Worm (Caenorhabditis elegans) whole organism, young adult: ENCODE data around the gene him-6.

Experiments
- B0019.2 ChIP-seq: fragments of 200-800 bp; sonication (Bioruptor generic); conservative IDR thresholded peaks from 2 replicates; pipeline ENCODE4 v1.3.6; 2022; ENCODE audit warnings: missing genetic modification reagents, missing genetic modification characterization, missing compliant biosample characterization
- B0336.3 ChIP-seq: fragments of 200-800 bp; sonication (Bioruptor generic); IDR thresholded peaks from 2 replicates; pipeline ENCODE4 v1.3.6; 2022; ENCODE audit warnings: missing genetic modification characterization, missing compliant biosample characterization
- C17E4.6 ChIP-seq: fragments of 200-800 bp; sonication (Bioruptor generic); IDR thresholded peaks from 2 replicates; pipeline ENCODE4 v1.3.6; 2022; ENCODE audit warnings: missing genetic modification reagents, missing genetic modification characterization, missing compliant biosample characterization
- D2030.7 ChIP-seq: fragments of 200-800 bp; sonication (Bioruptor generic); IDR thresholded peaks from 2 replicates; pipeline ENCODE4 v1.3.6; 2022; ENCODE audit warnings: missing genetic modification reagents, missing genetic modification characterization, missing compliant biosample characterization
- F22D6.2 ChIP-seq: sonication (generic microtip); optimal IDR thresholded peaks from 2 replicates; lab custom pipeline; 2016; ENCODE audit warnings: mild to moderate bottlenecking, missing genetic modification characterization, missing compliant biosample characterization
- F23B12.7 ChIP-seq: sonication (generic microtip); optimal IDR thresholded peaks from 2 replicates; lab custom pipeline; 2017; ENCODE audit warnings: missing genetic modification characterization, mild to moderate bottlenecking, missing compliant biosample characterization, antibody characterized with exemption, moderate library complexity; ENCODE audit not compliant: insufficient read depth
- F37B4.10 ChIP-seq: fragments of 200-800 bp; sonication (Bioruptor generic); IDR thresholded peaks from 2 replicates; pipeline ENCODE4 v1.3.6; 2022; ENCODE audit warnings: missing genetic modification characterization, missing compliant biosample characterization
- F49E8.2 ChIP-seq: sonication (generic microtip); optimal IDR thresholded peaks from 3 replicates; lab custom pipeline; 2017; ENCODE audit warnings: missing genetic modification characterization, mild to moderate bottlenecking, missing compliant biosample characterization, antibody characterized with exemption, moderate library complexity; ENCODE audit not compliant: insufficient read depth
- F52B5.7 ChIP-seq: sonication (generic microtip); optimal IDR thresholded peaks from 2 replicates; lab custom pipeline; 2016; ENCODE audit warnings: mild to moderate bottlenecking, missing genetic modification characterization, missing compliant biosample characterization
- F55B11.4 ChIP-seq: sonication (generic microtip); optimal IDR thresholded peaks from 2 replicates; lab custom pipeline; 2016; ENCODE audit warnings: missing compliant biosample characterization, missing genetic modification characterization, borderline replicate concordance; ENCODE audit not compliant: insufficient read depth
- F57A8.1 ChIP-seq: fragments of 200-800 bp; sonication (Bioruptor generic); optimal IDR thresholded peaks from 2 replicates; lab custom pipeline; 2018; ENCODE audit warnings: mild to moderate bottlenecking, missing genetic modification characterization, moderate library complexity, missing compliant biosample characterization
- F57C9.4 ChIP-seq: sonication (generic microtip); optimal IDR thresholded peaks from 2 replicates; lab custom pipeline; 2017; ENCODE audit warnings: mild to moderate bottlenecking, missing genetic modification characterization, missing compliant biosample characterization
- K11D2.4 ChIP-seq: fragments of 200-800 bp; sonication (Bioruptor generic); IDR thresholded peaks from 2 replicates; pipeline ENCODE4 v1.3.6; 2022; ENCODE audit warnings: missing genetic modification reagents, missing genetic modification characterization, missing compliant biosample characterization
- K12H6.12 ChIP-seq: fragments of 200-800 bp; sonication (Bioruptor generic); optimal IDR thresholded peaks from 2 replicates; lab custom pipeline; 2018; ENCODE audit warnings: mild to moderate bottlenecking, missing genetic modification characterization, missing compliant biosample characterization
- T07F8.4 ChIP-seq: sonication (generic microtip); optimal IDR thresholded peaks from 2 replicates; lab custom pipeline; 2016; ENCODE audit warnings: mild to moderate bottlenecking, missing genetic modification characterization, moderate library complexity, missing compliant biosample characterization
- Y53F4B.3 ChIP-seq: fragments of 200-800 bp; sonication (Bioruptor generic); IDR thresholded peaks from 2 replicates; pipeline ENCODE4 v1.3.6; 2022; ENCODE audit warnings: missing genetic modification reagents, missing genetic modification characterization, missing compliant biosample characterization
- Y56A3A.18 ChIP-seq: fragments of 200-800 bp; sonication (Bioruptor generic); IDR thresholded peaks from 2 replicates; pipeline ENCODE4 v1.3.6; 2022; ENCODE audit warnings: missing genetic modification reagents, missing genetic modification characterization, missing compliant biosample characterization
- athp-1 ChIP-seq: sonication (generic microtip); optimal IDR thresholded peaks from 2 replicates; lab custom pipeline; 2017; ENCODE audit warnings: mild to moderate bottlenecking, missing genetic modification characterization, missing compliant biosample characterization
- attf-3 ChIP-seq: fragments of 200-800 bp; sonication (Bioruptor generic); conservative IDR thresholded peaks from 2 replicates; pipeline ENCODE4 v1.3.6; 2022; ENCODE audit warnings: missing genetic modification reagents, missing genetic modification characterization, missing compliant biosample characterization
- ceh-27 ChIP-seq: fragments of 200-800 bp; sonication (Bioruptor generic); optimal IDR thresholded peaks from 2 replicates; lab custom pipeline; 2018; ENCODE audit warnings: mild to moderate bottlenecking, missing genetic modification characterization, moderate library complexity, missing compliant biosample characterization
- ceh-58 ChIP-seq: fragments of 200-800 bp; sonication (Bioruptor generic); IDR thresholded peaks from 2 replicates; pipeline ENCODE4 v1.3.6; 2022; ENCODE audit warnings: missing genetic modification characterization, missing compliant biosample characterization
- ceh-79 ChIP-seq: sonication (generic microtip); optimal IDR thresholded peaks from 2 replicates; lab custom pipeline; 2017; ENCODE audit warnings: mild to moderate bottlenecking, missing genetic modification characterization, missing compliant biosample characterization
- die-1 ChIP-seq: sonication (generic microtip); optimal IDR thresholded peaks from 2 replicates; lab custom pipeline; 2016; ENCODE audit warnings: missing genotype, mild to moderate bottlenecking, missing genetic modification characterization, missing compliant biosample characterization
- dpff-1 ChIP-seq: sonication (generic microtip); optimal IDR thresholded peaks from 2 replicates; lab custom pipeline; 2017; ENCODE audit warnings: mild to moderate bottlenecking, missing genetic modification characterization, missing compliant biosample characterization
- dpl-1 ChIP-seq: fragments of 150-350 bp; optimal IDR thresholded peaks from 2 replicates; lab custom pipeline; 2014; ENCODE audit warnings: missing biosample characterization, missing genetic modification reagents, missing genetic modification characterization
- him-1 ChIP-seq: sonication (generic microtip); optimal IDR thresholded peaks from 2 replicates; lab custom pipeline; 2016; ENCODE audit warnings: missing genotype, missing genetic modification reagents, missing genetic modification characterization, missing compliant biosample characterization
- hmg-1.2 ChIP-seq: fragments of 200-800 bp; sonication (Bioruptor generic); IDR thresholded peaks from 2 replicates; pipeline ENCODE4 v1.3.6; 2022; ENCODE audit warnings: missing genetic modification reagents, missing genetic modification characterization, missing compliant biosample characterization
- hrde-1 ChIP-seq: sonication (generic microtip); optimal IDR thresholded peaks from 2 replicates; lab custom pipeline; 2016; ENCODE audit warnings: missing genetic modification characterization, mild to moderate bottlenecking, missing compliant biosample characterization, moderate library complexity, missing genotype, missing genetic modification reagents, borderline replicate concordance
- lin-26 ChIP-seq: fragments of 200-800 bp; sonication (Bioruptor generic); IDR thresholded peaks from 2 replicates; pipeline ENCODE4 v1.3.6; 2022; ENCODE audit warnings: missing genetic modification reagents, missing genetic modification characterization, missing compliant biosample characterization
- lin-40 ChIP-seq: sonication (generic microtip); optimal IDR thresholded peaks from 2 replicates; lab custom pipeline; 2016; ENCODE audit warnings: missing genetic modification characterization, mild to moderate bottlenecking, missing compliant biosample characterization, missing genotype, missing genetic modification reagents
- lin-54 ChIP-seq: fragments of 200-800 bp; sonication (Bioruptor generic); optimal IDR thresholded peaks from 2 replicates; lab custom pipeline; 2018; ENCODE audit warnings: mild to moderate bottlenecking, missing genetic modification characterization, missing compliant biosample characterization
- lsy-27 ChIP-seq: sonication (generic microtip); optimal IDR thresholded peaks from 2 replicates; lab custom pipeline; 2017; ENCODE audit warnings: missing genetic modification characterization, mild to moderate bottlenecking, missing compliant biosample characterization, antibody characterized with exemption, missing genotype, borderline replicate concordance; ENCODE audit not compliant: insufficient read depth
- madf-10 ChIP-seq: sonication (generic microtip); optimal IDR thresholded peaks from 2 replicates; lab custom pipeline; 2016; ENCODE audit warnings: mild to moderate bottlenecking, missing genetic modification characterization, missing compliant biosample characterization
- nfyb-1 ChIP-seq: fragments of 200-800 bp; sonication (Bioruptor generic); IDR thresholded peaks from 2 replicates; pipeline ENCODE4 v1.3.6; 2022; ENCODE audit warnings: missing genetic modification reagents, missing genetic modification characterization, missing compliant biosample characterization
- nhr-120 ChIP-seq: fragments of 200-800 bp; sonication (Bioruptor generic); IDR thresholded peaks from 2 replicates; pipeline ENCODE4 v1.3.6; 2022; ENCODE audit warnings: missing genetic modification characterization, missing compliant biosample characterization
- nhr-179 ChIP-seq: sonication (generic microtip); optimal IDR thresholded peaks from 2 replicates; lab custom pipeline; 2016; ENCODE audit warnings: mild to moderate bottlenecking, missing genetic modification characterization, missing compliant biosample characterization
- nhr-90 ChIP-seq: sonication (generic microtip); optimal IDR thresholded peaks from 2 replicates; lab custom pipeline; 2016; ENCODE audit warnings: missing genotype, mild to moderate bottlenecking, missing genetic modification characterization, missing compliant biosample characterization
- repo-1 ChIP-seq: sonication (generic microtip); optimal IDR thresholded peaks from 2 replicates; lab custom pipeline; 2017; ENCODE audit warnings: mild to moderate bottlenecking, missing genetic modification characterization, missing compliant biosample characterization
- snpc-4 ChIP-seq, 5 experiments: fragments of 150-350 bp in 1 of 5; sonication (generic microtip) in 4 of 5; optimal IDR thresholded peaks; 2 replicates each; lab custom pipeline; 2014 to 2018; ENCODE audit warnings: missing genetic modification characterization in 5 of 5, missing biosample characterization in 3 of 5, antibody characterized with exemption in 2 of 5, mild to moderate bottlenecking in 2 of 5, missing compliant biosample characterization in 2 of 5, missing genotype in 2 of 5, moderate library complexity in 2 of 5, missing genetic modification reagents in 1 of 5
- somi-1 ChIP-seq: fragments of 200-800 bp; sonication (Bioruptor generic); optimal IDR thresholded peaks from 2 replicates; lab custom pipeline; 2018; ENCODE audit warnings: mild to moderate bottlenecking, missing genetic modification characterization, missing compliant biosample characterization
- zfh-2 ChIP-seq: fragments of 200-800 bp; sonication (Bioruptor generic); conservative IDR thresholded peaks from 2 replicates; pipeline ENCODE4 v1.3.6; 2022; ENCODE audit warnings: missing genetic modification reagents, missing genetic modification characterization, missing compliant biosample characterization
- zim-3 ChIP-seq: sonication (generic microtip); optimal IDR thresholded peaks from 2 replicates; lab custom pipeline; 2017; ENCODE audit warnings: mild to moderate bottlenecking, missing genetic modification characterization, moderate library complexity, missing compliant biosample characterization
- ztf-18 ChIP-seq: sonication (generic microtip); optimal IDR thresholded peaks from 2 replicates; lab custom pipeline; 2016; ENCODE audit warnings: missing genotype, mild to moderate bottlenecking, missing genetic modification characterization, missing compliant biosample characterization
- ztf-25 ChIP-seq: fragments of 200-800 bp; sonication (Bioruptor generic); IDR thresholded peaks from 2 replicates; pipeline ENCODE4 v1.3.6; 2022; ENCODE audit warnings: missing genetic modification reagents, missing genetic modification characterization, missing compliant biosample characterization
- ztf-3 ChIP-seq: fragments of 200-800 bp; sonication (Bioruptor generic); optimal IDR thresholded peaks from 2 replicates; lab custom pipeline; 2018; ENCODE audit warnings: mild to moderate bottlenecking, missing genetic modification characterization, missing compliant biosample characterization

him-6 gene

DNA sequence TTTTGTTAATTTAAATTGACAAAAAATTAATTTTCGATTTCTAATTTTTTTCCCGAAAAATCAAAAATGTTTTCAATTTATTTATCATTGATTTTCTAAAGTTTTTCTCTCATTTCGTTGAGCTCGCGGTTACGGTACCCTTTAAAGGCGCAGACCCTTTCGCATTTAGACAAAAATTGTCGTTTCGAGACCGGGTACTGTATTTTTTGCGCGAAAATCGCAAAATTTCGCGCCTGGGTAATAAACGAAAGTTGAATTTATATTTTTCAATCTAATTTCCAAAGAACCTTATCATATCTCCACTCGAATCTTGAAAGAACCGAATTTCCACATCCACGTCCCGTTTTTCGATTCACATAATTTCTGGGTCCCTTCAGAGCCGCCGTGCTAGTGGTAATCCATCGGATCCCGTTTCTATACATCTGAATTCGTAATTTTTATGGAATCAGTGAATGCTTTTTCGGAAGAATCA, 45.1 kb upstream of the him-6 start, which contains the start of gene C25G4.3 (continued):
- TF ChIP-seq Y56A3A.18 (GFP tag; lab: Robert Waterston, UW), result no peak

DNA sequence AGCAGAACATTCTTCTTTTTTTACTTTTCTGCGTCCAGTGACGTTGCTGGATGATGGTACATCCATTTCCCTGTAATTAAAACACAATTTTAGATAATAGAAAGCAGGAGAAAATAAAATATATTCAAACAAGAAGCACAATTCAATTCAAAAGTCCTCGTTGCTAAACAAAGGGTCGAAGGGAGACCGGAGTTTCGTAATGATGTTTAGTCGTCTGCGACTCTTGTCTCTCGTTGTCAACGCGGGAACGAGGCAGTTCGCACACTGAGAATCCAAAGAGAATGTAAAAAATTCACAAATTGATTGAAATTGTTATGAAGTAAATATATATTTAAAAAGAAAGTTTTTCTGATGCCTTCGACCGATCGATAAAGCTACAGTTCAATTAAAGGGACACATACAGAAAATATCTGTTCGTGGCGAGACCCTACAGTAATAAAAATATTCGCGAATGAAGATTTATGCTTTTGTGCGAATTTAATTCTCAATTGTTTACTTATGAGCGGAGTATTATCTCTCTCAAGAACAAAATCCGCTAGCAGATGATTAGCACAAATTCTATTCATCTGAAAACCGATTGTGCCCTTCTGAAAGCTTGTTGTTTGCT, 39.3 kb upstream of the him-6 start, which contains the start of gene dpy-26:
Gene dpy-26, minus strand, starts transcription at position 111 of the 607 bp plus-strand sequence.
- TF ChIP-seq hmg-1.2 (GFP tag; lab: Robert Waterston, UW), result peak; percentile 48; the same call in 1 of the 2 replicates
- no peak for TF ChIP-seq repo-1 (tag; lab: Kevin White, UChicago)
- no peak for TF ChIP-seq F55B11.4 (tag; lab: Kevin White, UChicago)
- TF ChIP-seq C17E4.6, result no peak
- TF ChIP-seq die-1 (tag; lab: Kevin White, UChicago), result no peak
- TF ChIP-seq snpc-4 (GFP tag; optimal IDR thresholded peaks at IDR 0.05; lab: Kevin White, UChicago), result no peak
- TF ChIP-seq snpc-4 (tag; optimal IDR thresholded peaks at IDR 0.05; lab: Kevin White, UChicago), result peak in 2 of 4 experiments; percentile 13 to 14
- no peak for TF ChIP-seq F57C9.4 (tag; lab: Kevin White, UChicago)
- TF ChIP-seq him-1 (tag; lab: Kevin White, UChicago), result no peak
- peak; percentile 91 for TF ChIP-seq attf-3 (GFP tag; lab: Robert Waterston, UW)
- no peak for TF ChIP-seq nhr-90 (tag; lab: Kevin White, UChicago)
- no peak for TF ChIP-seq T07F8.4 (tag; lab: Kevin White, UChicago)
- TF ChIP-seq zfh-2 (GFP tag; lab: Robert Waterston, UW), result no peak
- no peak for TF ChIP-seq B0019.2 (GFP tag; lab: Robert Waterston, UW)
- TF ChIP-seq nfyb-1 (GFP tag; lab: Robert Waterston, UW), result no peak
- no peak for TF ChIP-seq F37B4.10 (GFP tag; lab: Robert Waterston, UW)
- no peak for TF ChIP-seq ztf-25 (GFP tag; lab: Robert Waterston, UW)
- no peak for TF ChIP-seq nhr-179 (tag; lab: Kevin White, UChicago)
- no peak for TF ChIP-seq hrde-1 (tag; lab: Kevin White, UChicago)
- no peak for TF ChIP-seq B0336.3 (GFP tag; lab: Robert Waterston, UW)
- no peak for TF ChIP-seq F23B12.7
- no peak for TF ChIP-seq athp-1 (tag; lab: Kevin White, UChicago)
- TF ChIP-seq ztf-3 (GFP tag; lab: Kevin White, UChicago), result no peak
- no peak for TF ChIP-seq K11D2.4 (GFP tag; lab: Robert Waterston, UW)
- TF ChIP-seq madf-10, result no peak
- no peak for TF ChIP-seq F57A8.1 (GFP tag; lab: Kevin White, UChicago)
- no peak for TF ChIP-seq dpl-1 (GFP tag; lab: Kevin White, UChicago)
- no peak for TF ChIP-seq ceh-79 (tag; lab: Kevin White, UChicago)
- no peak for TF ChIP-seq somi-1 (GFP tag; lab: Kevin White, UChicago)
- no peak for TF ChIP-seq F52B5.7
- no peak for TF ChIP-seq K12H6.12 (tag; lab: Kevin White, UChicago)
- TF ChIP-seq ceh-58 (GFP tag; lab: Robert Waterston, UW), result no peak
- no peak for TF ChIP-seq Y53F4B.3 (GFP tag; lab: Robert Waterston, UW)
- no peak for TF ChIP-seq zim-3 (tag; lab: Kevin White, UChicago)
- no peak for TF ChIP-seq lsy-27
- no peak for TF ChIP-seq lin-54
- no peak for TF ChIP-seq nhr-120 (GFP tag; lab: Robert Waterston, UW)
- no peak for TF ChIP-seq dpff-1 (tag; lab: Kevin White, UChicago)
- no peak for TF ChIP-seq lin-26 (GFP tag; lab: Robert Waterston, UW)
- TF ChIP-seq ztf-18 (tag; lab: Kevin White, UChicago), result no peak
- TF ChIP-seq F22D6.2 (tag; lab: Kevin White, UChicago), result no peak
- TF ChIP-seq ceh-27 (GFP tag; lab: Kevin White, UChicago), result no peak
- peak; percentile 29; the same call in 1 of the 2 replicates for TF ChIP-seq D2030.7
- TF ChIP-seq F49E8.2 (tag; lab: Kevin White, UChicago), result no peak
- no peak for TF ChIP-seq lin-40 (tag; lab: Kevin White, UChicago)
